Fruit fly (Drosophila melanogaster) Kc167 (cell line): ENCODE measurements around the gene CG43610.

ENCODE experiments used
- Sin3A ChIP-seq: fragments of >200 bp; optimal IDR thresholded peaks from 2 replicates; lab custom pipeline; 2018; ENCODE audit warnings: missing external identifiers
- h ChIP-seq: fragments of >200 bp; optimal IDR thresholded peaks from 3 replicates; lab custom pipeline; 2018; ENCODE audit warnings: missing external identifiers
- psq ChIP-seq: fragments of >200 bp; optimal IDR thresholded peaks from 2 replicates; lab custom pipeline; 2017; ENCODE audit warnings: missing external identifiers

DNA sequence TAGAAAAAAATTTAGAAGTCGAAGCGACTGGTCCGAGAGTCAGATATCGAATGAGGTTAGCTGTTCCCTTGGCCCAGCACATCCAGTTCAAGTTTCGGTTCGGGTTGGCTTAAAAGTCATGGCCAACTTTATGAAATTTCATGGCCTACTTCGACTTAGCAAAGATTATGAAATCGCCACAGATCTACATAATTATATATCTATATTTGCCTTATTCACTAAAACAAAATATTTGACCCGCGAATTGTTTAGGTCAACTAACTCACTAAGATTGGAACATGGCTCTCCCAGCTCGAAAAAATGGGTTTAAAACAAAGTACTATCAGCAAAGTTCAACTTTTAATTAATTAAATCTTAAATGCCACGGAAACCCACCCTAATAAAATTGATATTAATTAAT lies 1.8 kb downstream of the CG43610 start, which contains the start of gene CG17376:
- no peak for TF ChIP-seq h
- no peak for TF ChIP-seq Sin3A (lab: Kevin White, UChicago)
- TF ChIP-seq psq (lab: Kevin White, UChicago): no peak
